Worm (Caenorhabditis elegans) whole organism, L3 larva: ENCODE data around the gene ZK1010.2.

Source experiments
- aly-2 ChIP-seq: fragments of 150-350 bp; optimal IDR thresholded peaks from 2 replicates; lab custom pipeline; 2014; ENCODE audit warnings: missing biosample characterization, missing genetic modification characterization
- ceh-28 ChIP-seq: fragments of 150-350 bp; optimal IDR thresholded peaks from 2 replicates; lab custom pipeline; 2014; ENCODE audit warnings: missing biosample characterization, missing genetic modification reagents, missing genetic modification characterization
- egl-27 ChIP-seq: sonication (generic microtip); optimal IDR thresholded peaks from 4 replicates; lab custom pipeline; 2017; ENCODE audit warnings: missing biosample characterization, missing genetic modification reagents, missing genetic modification characterization
- egl-5 ChIP-seq: fragments of 150-350 bp; optimal IDR thresholded peaks from 2 replicates; lab custom pipeline; 2017; ENCODE audit warnings: missing biosample characterization, missing genetic modification reagents, missing genetic modification characterization, inconsistent platforms
- elt-2 ChIP-seq: sonication (generic microtip); optimal IDR thresholded peaks from 2 replicates; lab custom pipeline; 2016; ENCODE audit warnings: missing genetic modification reagents, mild to moderate bottlenecking, missing genetic modification characterization, missing compliant biosample characterization
- elt-3 ChIP-seq, 3 experiments: fragments of 150-350 bp in 1 of 3; sonication (generic microtip) in 2 of 3; optimal IDR thresholded peaks; 2 replicates in 2 of 3; 4 replicates in 1 of 3; lab custom pipeline; 2014 to 2017; ENCODE audit warnings: missing biosample characterization in 3 of 3, missing genetic modification characterization in 3 of 3
- eor-1 ChIP-seq, 2 experiments: fragments of 150-350 bp; optimal IDR thresholded peaks; 2 replicates each; lab custom pipeline; 2014 to 2018; ENCODE audit warnings: missing biosample characterization in 2 of 2, missing genetic modification characterization in 2 of 2
- fkh-10 ChIP-seq: sonication (generic microtip); optimal IDR thresholded peaks from 2 replicates; lab custom pipeline; 2017; ENCODE audit warnings: missing biosample characterization, missing genetic modification reagents, missing genetic modification characterization
- fkh-2 ChIP-seq: fragments of 150-350 bp; optimal IDR thresholded peaks from 2 replicates; lab custom pipeline; 2014; ENCODE audit warnings: missing biosample characterization, missing genetic modification reagents, missing genetic modification characterization
- hmg-11 ChIP-seq: sonication (generic microtip); optimal IDR thresholded peaks from 2 replicates; lab custom pipeline; 2016; ENCODE audit warnings: missing genetic modification characterization, missing compliant biosample characterization
- jun-1 ChIP-seq: fragments of 150-350 bp; optimal IDR thresholded peaks from 2 replicates; lab custom pipeline; 2014; ENCODE audit warnings: missing biosample characterization, missing genetic modification reagents, missing genetic modification characterization
- lin-39 ChIP-seq: fragments of 150-350 bp; optimal IDR thresholded peaks from 2 replicates; lab custom pipeline; 2018; ENCODE audit warnings: missing biosample characterization, missing genetic modification reagents, missing genetic modification characterization
- lsy-12 ChIP-seq: sonication (generic microtip); optimal IDR thresholded peaks from 2 replicates; lab custom pipeline; 2016; ENCODE audit warnings: mild to moderate bottlenecking, missing genetic modification characterization, missing compliant biosample characterization
- nfya-1 ChIP-seq: sonication (generic microtip); optimal IDR thresholded peaks from 2 replicates; lab custom pipeline; 2017; ENCODE audit warnings: missing genetic modification characterization, mild to moderate bottlenecking, missing compliant biosample characterization, antibody characterized with exemption, moderate library complexity; ENCODE audit not compliant: insufficient read depth
- nhr-28 ChIP-seq: fragments of 150-350 bp; optimal IDR thresholded peaks from 2 replicates; lab custom pipeline; 2014; ENCODE audit warnings: missing biosample characterization, missing genetic modification characterization
- nhr-67 ChIP-seq: fragments of 150-350 bp; optimal IDR thresholded peaks from 2 replicates; lab custom pipeline; 2014; ENCODE audit warnings: missing biosample characterization, missing genetic modification characterization
- nhr-76 ChIP-seq: fragments of 150-350 bp; sonication (generic microtip); optimal IDR thresholded peaks from 5 replicates; lab custom pipeline; 2014; ENCODE audit warnings: missing biosample characterization, missing genetic modification characterization
- pha-4 ChIP-seq: fragments of 150-350 bp; optimal IDR thresholded peaks from 2 replicates; lab custom pipeline; 2014; ENCODE audit warnings: missing biosample characterization, missing genetic modification reagents, missing genetic modification characterization
- pqm-1 ChIP-seq: fragments of 150-350 bp; optimal IDR thresholded peaks from 2 replicates; lab custom pipeline; 2017; ENCODE audit warnings: missing biosample characterization, missing genetic modification characterization, inconsistent platforms
- snpc-4 ChIP-seq: fragments of 150-350 bp; optimal IDR thresholded peaks from 2 replicates; lab custom pipeline; 2014; ENCODE audit warnings: missing biosample characterization, missing genetic modification characterization
- unc-62 ChIP-seq: fragments of 150-350 bp; sonication (generic microtip); optimal IDR thresholded peaks from 4 replicates; lab custom pipeline; 2014; ENCODE audit warnings: missing biosample characterization, missing genetic modification reagents, missing genetic modification characterization
- zag-1 ChIP-seq: fragments of 150-350 bp; optimal IDR thresholded peaks from 2 replicates; lab custom pipeline; 2014; ENCODE audit warnings: missing biosample characterization, missing genetic modification characterization
- ztf-4 ChIP-seq: fragments of 150-350 bp; optimal IDR thresholded peaks from 2 replicates; lab custom pipeline; 2014; ENCODE audit warnings: missing biosample characterization, missing genetic modification characterization

Gene ZK1010.2

DNA sequence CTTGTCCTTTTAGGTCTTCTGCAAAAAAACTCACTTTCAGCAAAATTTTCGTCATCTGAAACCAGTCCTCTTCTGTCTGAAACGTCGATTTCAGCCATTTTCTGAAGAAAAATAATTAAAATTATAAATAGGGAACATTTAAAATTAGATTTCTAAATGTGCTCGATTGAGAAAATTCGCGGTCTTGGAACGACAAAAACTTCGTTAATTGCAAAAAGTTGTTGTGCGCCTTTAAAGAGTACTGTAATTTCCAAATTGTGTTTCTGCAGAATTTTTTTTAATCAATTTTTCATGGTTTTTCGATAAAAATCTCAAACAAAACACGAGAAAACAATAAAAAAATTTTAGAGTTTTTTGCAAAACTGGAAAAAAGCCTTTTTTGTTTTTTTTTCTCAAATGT is 10.8 kb downstream of the ZK1010.2 start, which contains the start of gene ttm-1:
Gene ttm-1 (minus strand): TSS at position 101 of the 400 bp plus-strand sequence.
- no peak for TF ChIP-seq unc-62 (GFP tag; lab: Kevin White, UChicago)
- no peak for TF ChIP-seq hmg-11

DNA sequence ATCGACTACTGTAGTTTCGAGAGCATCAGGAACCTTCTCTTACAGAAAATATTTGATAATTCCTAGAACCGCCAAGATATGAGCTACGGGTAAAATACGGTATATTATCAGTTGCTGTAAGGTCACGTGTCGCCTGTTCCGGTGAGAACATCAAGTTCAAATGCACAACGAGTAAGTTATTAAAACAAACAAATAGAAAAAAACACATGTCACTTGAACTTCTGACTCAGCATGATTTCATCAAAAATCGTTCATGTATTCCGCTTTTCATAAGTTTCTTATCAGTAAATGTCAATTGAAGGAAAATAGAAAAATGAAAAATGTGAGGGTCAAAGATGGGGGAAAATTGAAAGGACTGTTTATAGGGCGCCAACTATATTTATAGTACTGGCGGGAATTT is 17.0 kb downstream of the ZK1010.2 start:
- TF ChIP-seq pha-4 (tag; lab: Kevin White, UChicago) (peak; percentile 52), pqm-1 (tag; lab: Kevin White, UChicago) (peak; percentile 60), snpc-4 (no peak), egl-5 (tag; lab: Kevin White, UChicago) (no peak), hmg-11 (no peak), lin-39 (tag; lab: Kevin White, UChicago) (no peak), aly-2 (tag; lab: Kevin White, UChicago) (no peak), jun-1 (tag; lab: Kevin White, UChicago) (peak; percentile 18), elt-2 (tag; lab: Kevin White, UChicago) (peak; percentile 81)

DNA sequence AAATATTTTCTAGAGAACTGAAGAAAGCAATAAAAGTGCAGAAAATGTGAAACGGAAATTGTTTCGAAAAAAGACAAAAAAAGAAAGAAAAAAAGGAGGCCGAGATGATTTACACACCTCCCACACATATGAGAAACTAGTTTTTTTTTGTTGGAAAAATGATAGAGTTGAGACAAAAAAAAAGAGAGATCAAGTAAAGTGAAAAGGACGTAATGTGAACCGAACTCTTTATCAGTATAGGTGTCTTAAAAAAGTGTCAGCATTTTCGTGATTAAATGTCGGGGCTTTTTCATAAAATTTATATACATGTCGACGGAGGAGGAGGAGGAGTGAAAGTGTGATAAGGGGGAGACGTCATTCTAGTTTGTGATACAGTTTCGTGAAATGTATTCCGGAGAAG is 18.4 kb downstream of the ZK1010.2 start:
- TF ChIP-seq jun-1 (tag; lab: Kevin White, UChicago) (peak; percentile 42), pqm-1 (tag; lab: Kevin White, UChicago) (peak; percentile 39), elt-2 (tag; lab: Kevin White, UChicago) (peak; percentile 90), nhr-28 (tag; lab: Kevin White, UChicago) (no peak)
- TF ChIP-seq, all 47 proteins: peak for 3

DNA sequence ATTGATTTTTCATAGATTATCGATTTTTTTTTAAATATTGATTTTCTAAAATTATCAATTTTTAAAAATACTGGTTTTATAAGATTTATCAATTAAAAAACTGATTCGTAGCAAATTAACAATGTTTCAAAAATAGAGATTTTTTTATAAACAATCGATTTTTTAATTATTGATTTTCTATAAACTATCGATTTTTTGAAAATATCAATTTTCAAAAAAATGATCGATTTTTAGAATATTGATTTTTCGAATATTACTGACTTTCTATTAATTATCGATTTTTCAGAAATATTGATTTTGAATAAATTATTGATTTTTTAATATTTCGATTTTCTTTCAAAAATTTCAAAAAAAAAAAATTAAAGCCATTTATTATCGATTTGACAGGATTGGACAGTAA is 25.0 kb downstream of the ZK1010.2 start:
- TF ChIP-seq egl-27 = no peak
- peak; percentile 98 for TF ChIP-seq ceh-28

DNA sequence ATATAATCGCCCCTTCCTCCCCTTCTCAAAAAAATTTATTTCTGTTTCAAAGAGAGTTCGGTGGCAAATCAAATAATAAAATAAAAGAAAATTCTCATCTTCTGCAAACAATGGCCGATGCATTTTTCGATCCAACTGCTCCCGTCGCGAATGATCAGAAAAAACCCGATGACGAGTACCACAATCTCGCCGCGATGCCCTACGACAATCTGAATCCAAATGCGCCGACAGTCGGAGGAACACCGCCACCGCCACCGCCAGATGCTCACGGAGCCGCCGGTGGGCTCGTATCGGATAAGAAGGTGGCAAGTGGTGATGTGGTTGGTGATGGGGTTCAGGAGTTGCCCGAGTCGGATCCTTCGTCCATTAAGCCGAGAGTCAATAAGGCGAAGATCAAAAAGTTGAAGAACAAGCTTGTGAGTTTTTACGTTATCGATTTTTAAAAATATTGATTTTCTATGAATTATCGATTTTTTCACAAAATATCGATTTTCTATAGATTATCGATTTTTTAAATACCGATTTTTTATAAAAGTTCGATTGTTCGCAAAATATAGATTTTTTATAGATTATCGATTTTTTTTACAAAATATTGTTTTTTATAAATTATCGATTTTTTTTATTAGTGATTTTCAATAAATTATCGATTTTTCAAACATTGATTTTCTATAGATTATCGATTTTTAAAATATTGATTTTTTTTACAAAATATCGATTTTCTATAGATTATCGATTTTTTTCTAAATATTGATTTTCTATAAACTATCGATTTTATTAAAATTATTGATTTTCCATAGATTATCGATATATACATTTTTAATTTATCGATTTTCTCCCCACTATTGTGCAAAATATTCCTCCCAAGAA is 26.1 kb downstream of the ZK1010.2 start, which contains the start of gene Y39E4A.1:
Gene Y39E4A.1 (plus strand): TSS at position 51 of the 867 bp plus-strand sequence.
- TF ChIP-seq lsy-12 (no peak), ceh-28 (peak; percentile 99)

DNA sequence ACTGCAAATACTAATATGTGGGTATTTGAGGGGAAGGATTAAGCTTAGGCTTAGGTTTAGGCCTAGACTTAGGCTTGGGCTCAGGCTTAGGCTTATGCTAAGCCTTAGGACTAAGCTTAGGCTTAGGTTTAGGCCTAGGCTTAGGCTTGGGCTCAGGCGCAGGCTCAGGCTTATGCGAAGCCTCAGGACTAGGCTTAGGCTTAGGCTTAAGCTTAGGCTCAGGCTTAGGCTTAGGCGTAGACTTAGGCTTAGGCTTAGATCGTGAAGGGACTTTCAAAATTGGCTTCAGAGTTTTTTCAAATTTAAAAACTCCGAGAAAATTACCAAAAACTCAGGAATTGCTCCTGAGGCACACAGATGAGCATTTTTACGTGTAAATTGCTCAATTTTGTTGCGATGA is 32.6 kb downstream of the ZK1010.2 start:
- no peak for TF ChIP-seq egl-27
- no peak for TF ChIP-seq zag-1 (tag; lab: Kevin White, UChicago)
- no peak for TF ChIP-seq nhr-67 (tag; lab: Kevin White, UChicago)
- TF ChIP-seq fkh-10 (GFP tag; lab: Kevin White, UChicago) = no peak
- no peak for TF ChIP-seq pha-4 (tag; lab: Kevin White, UChicago)
- no peak for TF ChIP-seq ztf-4 (tag; lab: Kevin White, UChicago)
- no peak for TF ChIP-seq elt-3 (tag; optimal IDR thresholded peaks at IDR 0.05; lab: Kevin White, UChicago)
- no peak for TF ChIP-seq nhr-76
- TF ChIP-seq jun-1 (tag; lab: Kevin White, UChicago) = no peak
- no peak for TF ChIP-seq eor-1 (tag; optimal IDR thresholded peaks at IDR 0.05; lab: Kevin White, UChicago)
- no peak for TF ChIP-seq lsy-12
- no peak for TF ChIP-seq nfya-1 (tag; lab: Kevin White, UChicago)

DNA sequence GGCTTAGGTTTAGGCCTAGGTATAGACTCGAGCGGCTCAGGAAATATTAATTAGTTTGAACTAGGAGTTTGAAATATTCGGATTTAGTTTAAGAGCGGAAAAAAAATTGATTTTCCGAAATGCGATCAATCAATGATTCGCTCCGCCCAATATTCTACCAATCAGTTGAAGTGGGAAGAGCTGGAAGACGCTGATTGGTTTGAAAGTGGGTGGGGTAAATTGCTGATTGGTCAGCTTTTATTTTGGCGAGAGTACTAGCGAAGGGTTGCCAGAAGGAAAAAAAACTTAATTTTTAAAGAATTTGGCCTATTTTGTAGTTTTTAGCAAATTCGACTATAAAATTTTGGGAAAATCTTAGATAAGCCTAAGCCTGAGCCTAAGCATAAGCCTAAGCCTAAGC is 33.6 kb downstream of the ZK1010.2 start:
- TF ChIP-seq nfya-1 (tag; lab: Kevin White, UChicago) (peak; percentile 96), elt-2 (tag; lab: Kevin White, UChicago) (no peak)

DNA sequence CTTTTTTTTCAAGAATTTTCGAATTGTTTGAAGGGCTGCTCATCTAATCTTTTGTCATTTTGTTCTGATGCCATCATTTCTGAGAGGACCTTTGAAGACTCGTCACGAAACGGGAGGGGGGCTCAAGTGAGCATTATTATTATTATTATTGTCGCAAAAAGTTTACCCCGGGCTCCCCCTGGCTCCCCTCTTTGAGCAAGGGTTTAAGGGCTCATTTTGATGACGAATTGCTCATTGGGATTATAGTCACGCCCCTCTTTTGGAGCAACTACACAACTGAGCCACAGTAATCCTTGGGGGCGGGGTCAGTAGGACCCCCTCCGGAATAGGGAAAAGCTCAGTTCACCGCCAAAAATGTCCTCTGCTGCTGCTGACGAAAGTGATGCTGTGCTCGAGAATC is 35.4 kb downstream of the ZK1010.2 start, which contains the start of gene unc-25:
Gene unc-25 (plus strand): TSS at position 345 of the 400 bp plus-strand sequence.
- TF ChIP-seq nhr-67 (tag; lab: Kevin White, UChicago) = no peak
- TF ChIP-seq lin-39 (tag; lab: Kevin White, UChicago) = peak; percentile 57
- no peak for TF ChIP-seq jun-1 (tag; lab: Kevin White, UChicago)
- no peak for TF ChIP-seq fkh-2 (tag; lab: Kevin White, UChicago)
- TF ChIP-seq snpc-4 = no peak
- peak; percentile 16 for TF ChIP-seq nfya-1 (tag; lab: Kevin White, UChicago)
